Worm (Caenorhabditis elegans) whole organism, early embryonic: ENCODE measurements around the gene Y41D4A.6.
A peak's percentile ranks its signal among the peaks of the same experiment; 100 is the strongest.

ENCODE experiments used
- B0310.2 ChIP-seq: sonication (generic microtip); optimal IDR thresholded peaks from 2 replicates; lab custom pipeline; 2016; ENCODE audit warnings: mild to moderate bottlenecking, missing genetic modification characterization, missing compliant biosample characterization
- F13C5.2 ChIP-seq: sonication (generic microtip); optimal IDR thresholded peaks from 2 replicates; lab custom pipeline; 2017; ENCODE audit warnings: mild to moderate bottlenecking, missing genetic modification characterization, inconsistent platforms, missing compliant biosample characterization
- aly-1 ChIP-seq: sonication (generic microtip); optimal IDR thresholded peaks from 2 replicates; lab custom pipeline; 2016; ENCODE audit warnings: missing genetic modification characterization, missing compliant biosample characterization
- ama-1 ChIP-seq: fragments of 150-350 bp; optimal IDR thresholded peaks from 2 replicates; lab custom pipeline; 2014
- ceh-13 ChIP-seq: fragments of 200-800 bp; sonication (Bioruptor generic); optimal IDR thresholded peaks from 2 replicates; lab custom pipeline; 2018; ENCODE audit warnings: mild to moderate bottlenecking, missing genetic modification characterization, missing compliant biosample characterization
- ceh-36 ChIP-seq: sonication (generic microtip); optimal IDR thresholded peaks from 2 replicates; lab custom pipeline; 2016; ENCODE audit warnings: missing genetic modification characterization, inconsistent platforms, missing compliant biosample characterization
- ets-7 ChIP-seq: sonication (generic microtip); optimal IDR thresholded peaks from 2 replicates; lab custom pipeline; 2016; ENCODE audit warnings: missing genotype, missing genetic modification characterization, missing compliant biosample characterization
- flt-1 ChIP-seq: fragments of 200-800 bp; sonication (Bioruptor generic); IDR thresholded peaks from 2 replicates; pipeline ENCODE4 v1.3.6; 2022; ENCODE audit warnings: missing genetic modification characterization, missing compliant biosample characterization
- hmbx-1 ChIP-seq: sonication (generic microtip); optimal IDR thresholded peaks from 2 replicates; lab custom pipeline; 2016; ENCODE audit warnings: mild to moderate bottlenecking, missing genetic modification characterization, missing compliant biosample characterization
- hmg-4 ChIP-seq: fragments of 200-800 bp; sonication (Bioruptor generic); optimal IDR thresholded peaks from 2 replicates; lab custom pipeline; 2018; ENCODE audit warnings: mild to moderate bottlenecking, missing genetic modification characterization, missing compliant biosample characterization
- hnd-1 ChIP-seq: sonication (generic microtip); optimal IDR thresholded peaks from 2 replicates; lab custom pipeline; 2016; ENCODE audit warnings: missing genetic modification characterization, missing compliant biosample characterization
- pes-1 ChIP-seq: fragments of 200-800 bp; sonication (Bioruptor generic); IDR thresholded peaks from 2 replicates; pipeline ENCODE4 v1.3.6; 2022; ENCODE audit warnings: missing genetic modification reagents, missing genetic modification characterization, missing compliant biosample characterization
- scrt-1 ChIP-seq: fragments of 200-800 bp; sonication (Bioruptor generic); IDR thresholded peaks from 2 replicates; pipeline ENCODE4 v1.3.6; 2022; ENCODE audit warnings: missing genetic modification characterization, missing compliant biosample characterization
- sea-1 ChIP-seq: fragments of 200-800 bp; sonication (Bioruptor generic); conservative IDR thresholded peaks from 2 replicates; pipeline ENCODE4 v1.3.6; 2022; ENCODE audit warnings: missing genetic modification characterization, missing compliant biosample characterization
- tbx-11 ChIP-seq: fragments of 200-800 bp; sonication (Bioruptor generic); IDR thresholded peaks from 2 replicates; pipeline ENCODE4 v1.3.6; 2022; ENCODE audit warnings: missing genetic modification characterization, missing compliant biosample characterization
- tbx-37 ChIP-seq: fragments of 200-800 bp; sonication (Bioruptor generic); conservative IDR thresholded peaks from 2 replicates; pipeline ENCODE4 v1.3.6; 2022; ENCODE audit warnings: missing genetic modification reagents, missing genetic modification characterization, missing compliant biosample characterization
- tra-4 ChIP-seq: sonication (generic microtip); optimal IDR thresholded peaks from 2 replicates; lab custom pipeline; 2017; ENCODE audit warnings: missing genetic modification characterization, missing compliant biosample characterization

The Y41D4A.6 gene

DNA sequence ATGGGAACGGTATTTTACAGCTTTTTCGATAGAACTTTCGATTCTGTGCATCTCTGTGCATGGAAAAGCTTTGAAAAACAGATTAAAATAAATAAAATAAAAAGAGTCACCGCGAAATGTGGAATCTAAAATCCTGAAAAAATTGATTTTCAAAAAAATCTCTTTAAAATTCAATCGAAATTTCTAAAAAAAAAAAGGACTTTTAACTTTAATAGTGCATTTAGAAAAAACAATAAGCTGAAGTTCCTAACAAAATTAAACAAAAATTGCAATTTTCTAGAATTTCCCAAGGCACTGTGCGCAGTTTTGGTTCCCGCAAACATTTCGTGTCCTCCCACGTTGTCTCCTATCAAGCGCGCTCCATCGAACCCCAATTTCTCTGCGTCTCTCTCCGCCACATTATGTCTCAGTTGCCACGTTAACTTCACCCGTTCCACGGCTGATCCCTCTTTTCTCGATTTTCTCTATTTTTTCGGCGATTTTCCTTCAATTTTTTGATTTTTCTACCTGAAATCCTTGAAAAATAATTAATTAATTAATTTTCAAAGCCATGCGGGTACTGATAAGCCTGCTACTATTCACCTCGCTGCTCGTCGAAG is at the start of gene Y41D4A.6, which contains the start of gene Y41D4A.4:
TSS of gene Y41D4A.6 (minus strand) at position 51 of the 599 bp plus-strand sequence.
TSS of gene Y41D4A.4 (plus strand) at position 549 of the 599 bp plus-strand sequence.
- TF ChIP-seq hnd-1 (tag; lab: Kevin White, UChicago) (peak; percentile 44), scrt-1 (no peak), ceh-36 (tag; lab: Kevin White, UChicago) (no peak), tbx-11 (GFP tag; lab: Robert Waterston, UW) (0 out of 2 replicates have a peak, but pooled peaks have one; percentile 20), tra-4 (no peak), ceh-13 (GFP tag; lab: Kevin White, UChicago) (peak; percentile 30), B0310.2 (tag; lab: Kevin White, UChicago) (no peak), tbx-37 (GFP tag; lab: Robert Waterston, UW) (peak; percentile 65), flt-1 (GFP tag; lab: Robert Waterston, UW) (no peak), sea-1 (no peak), F13C5.2 (tag; lab: Kevin White, UChicago) (peak; percentile 65), hmg-4 (peak; percentile 41), ets-7 (peak; percentile 86), pes-1 (GFP tag; lab: Robert Waterston, UW) (peak; percentile 65), aly-1 (tag; lab: Kevin White, UChicago) (no peak), hmbx-1 (tag; lab: Kevin White, UChicago) (peak; percentile 53), ama-1 (lab: Kevin White, UChicago) (no peak)

DNA sequence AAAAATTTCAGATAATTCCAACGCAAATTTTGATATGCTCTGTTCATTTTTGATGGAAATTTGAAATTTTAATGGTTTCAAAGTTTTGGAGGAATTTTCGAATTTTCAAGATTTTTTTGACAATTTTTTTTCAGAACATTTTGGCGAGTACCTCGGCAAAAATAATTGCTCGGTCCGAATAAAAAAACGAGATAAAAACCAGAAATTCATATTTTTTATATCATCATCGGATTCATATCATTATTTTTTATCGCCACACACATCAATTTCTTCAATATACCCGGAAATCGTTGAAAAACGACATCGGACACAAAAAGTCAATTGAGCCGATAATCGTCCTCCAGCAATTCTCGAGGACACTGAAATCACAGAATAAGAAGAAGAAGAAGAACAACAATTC is 46.5 kb upstream of the Y41D4A.6 start:
- TF ChIP-seq F13C5.2 (tag; lab: Kevin White, UChicago): no peak
- no peak for TF ChIP-seq tbx-37 (GFP tag; lab: Robert Waterston, UW)
- no peak for TF ChIP-seq sea-1
- no peak for TF ChIP-seq scrt-1
- no peak for TF ChIP-seq ama-1 (lab: Kevin White, UChicago)
- no peak for TF ChIP-seq pes-1 (GFP tag; lab: Robert Waterston, UW)
- no peak for TF ChIP-seq hnd-1 (tag; lab: Kevin White, UChicago)
- TF ChIP-seq ets-7: no peak
- no peak for TF ChIP-seq hmg-4
- TF ChIP-seq ceh-13 (GFP tag; lab: Kevin White, UChicago): no peak
- TF ChIP-seq B0310.2 (tag; lab: Kevin White, UChicago): no peak
- TF ChIP-seq hmbx-1 (tag; lab: Kevin White, UChicago): no peak
- TF ChIP-seq tra-4: no peak

DNA sequence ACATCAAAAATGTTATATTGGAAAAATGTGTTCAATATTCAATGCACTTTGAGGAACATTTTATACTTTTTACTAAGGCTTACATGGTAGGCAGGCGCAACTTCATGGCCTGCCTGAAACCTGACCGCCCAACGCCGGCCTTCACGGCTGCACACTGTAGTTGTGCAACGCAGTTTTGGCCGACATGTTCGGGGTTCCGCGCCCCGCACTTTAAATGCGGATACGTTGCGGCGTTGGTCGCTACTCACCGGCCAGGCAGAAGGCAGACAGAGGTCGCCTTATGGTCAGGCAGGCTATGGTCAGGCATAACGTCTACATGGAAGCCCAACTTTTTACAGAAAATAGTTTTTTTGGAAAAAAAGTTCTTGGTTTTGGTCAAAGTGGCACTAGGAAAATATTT is 45.4 kb upstream of the Y41D4A.6 start:
- no peak for TF ChIP-seq scrt-1
- TF ChIP-seq F13C5.2 (tag; lab: Kevin White, UChicago): no peak
- TF ChIP-seq B0310.2 (tag; lab: Kevin White, UChicago): no peak
- TF ChIP-seq flt-1 (GFP tag; lab: Robert Waterston, UW): no peak
- TF ChIP-seq tra-4: no peak
- TF ChIP-seq ama-1 (lab: Kevin White, UChicago): no peak
- TF ChIP-seq pes-1 (GFP tag; lab: Robert Waterston, UW): no peak
- TF ChIP-seq ets-7: no peak
- TF ChIP-seq sea-1: no peak

DNA sequence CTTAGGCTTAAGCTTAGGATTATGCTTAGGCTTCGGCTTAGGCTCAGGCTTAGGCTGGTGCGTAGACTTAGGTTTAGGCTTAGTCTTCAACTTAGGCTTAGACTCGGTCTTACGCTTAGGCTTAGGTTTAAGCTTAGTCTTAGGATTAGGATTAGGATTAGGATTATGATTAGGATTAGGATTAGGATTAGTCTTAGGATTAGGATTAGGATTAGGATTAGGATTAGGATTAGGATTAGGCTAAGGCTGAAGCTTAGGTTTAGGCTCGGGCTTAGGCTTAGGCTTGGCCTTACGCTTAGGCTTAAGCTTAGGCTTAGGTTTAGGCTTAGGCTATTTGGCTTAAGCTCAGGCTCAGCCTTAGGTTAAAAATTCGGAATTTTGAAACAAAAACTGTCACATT is 39.9 kb upstream of the Y41D4A.6 start:
- TF ChIP-seq ceh-36 (tag; lab: Kevin White, UChicago) (peak; percentile 96), sea-1 (no peak), tra-4 (no peak)

DNA sequence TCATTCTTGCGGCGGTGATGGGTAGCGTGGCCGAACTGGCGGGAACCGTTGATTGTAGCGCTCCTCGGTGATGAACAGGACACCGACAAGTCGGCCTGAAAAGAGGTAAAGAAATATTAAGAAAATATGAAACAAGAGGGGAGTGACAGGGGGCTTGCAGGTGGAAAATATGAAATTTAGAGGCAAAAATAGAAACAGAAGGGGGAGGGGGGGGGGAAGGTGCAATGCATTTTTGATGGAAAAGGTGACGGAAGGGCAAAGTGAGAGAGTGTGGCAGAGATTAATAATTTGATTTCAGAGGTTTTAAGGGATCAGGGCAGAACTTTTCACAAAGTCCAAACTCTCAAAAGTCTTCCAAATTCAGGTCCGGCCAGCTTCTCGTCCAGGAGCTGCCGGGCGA is 36.3 kb upstream of the Y41D4A.6 start, which contains the start of gene frpr-19:
TSS of gene frpr-19 (minus strand) at position 101 of the 400 bp plus-strand sequence.
- no peak for TF ChIP-seq tra-4
- no peak for TF ChIP-seq hnd-1 (tag; lab: Kevin White, UChicago)
- no peak for TF ChIP-seq pes-1 (GFP tag; lab: Robert Waterston, UW)
- TF ChIP-seq sea-1: no peak
- no peak for TF ChIP-seq hmg-4
- no peak for TF ChIP-seq hmbx-1 (tag; lab: Kevin White, UChicago)
- TF ChIP-seq tbx-11 (GFP tag; lab: Robert Waterston, UW): no peak
- TF ChIP-seq ama-1 (lab: Kevin White, UChicago): no peak
- no peak for TF ChIP-seq aly-1 (tag; lab: Kevin White, UChicago)
- TF ChIP-seq B0310.2 (tag; lab: Kevin White, UChicago): no peak
- TF ChIP-seq scrt-1: no peak
- TF ChIP-seq F13C5.2 (tag; lab: Kevin White, UChicago): no peak
- TF ChIP-seq flt-1 (GFP tag; lab: Robert Waterston, UW): no peak
- no peak for TF ChIP-seq tbx-37 (GFP tag; lab: Robert Waterston, UW)
- no peak for TF ChIP-seq ceh-13 (GFP tag; lab: Kevin White, UChicago)
- TF ChIP-seq ets-7: no peak
- TF ChIP-seq ceh-36 (tag; lab: Kevin White, UChicago): no peak

DNA sequence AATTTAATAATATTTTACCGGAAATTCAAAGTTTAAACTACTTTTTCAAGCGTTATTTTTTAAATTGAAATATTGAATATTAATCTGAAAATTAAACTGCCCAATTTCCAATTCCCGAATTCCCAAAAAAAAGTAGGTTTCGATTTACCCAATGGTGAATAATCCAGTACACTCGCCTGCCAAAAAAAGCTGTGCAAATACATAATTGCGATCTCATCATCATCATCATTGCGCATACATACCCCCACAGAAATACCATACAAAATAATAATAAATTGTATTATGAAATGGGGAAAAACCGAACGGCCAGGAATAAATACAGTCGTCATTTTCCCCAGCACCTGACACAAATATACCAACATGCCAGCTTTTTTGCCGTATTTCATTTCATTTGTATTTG is 26.5 kb upstream of the Y41D4A.6 start, which contains the start of gene Y41D4A.1:
TSS of gene Y41D4A.1 (plus strand) at position 301 of the 400 bp plus-strand sequence.
- TF ChIP-seq tbx-11 (GFP tag; lab: Robert Waterston, UW) (no peak), scrt-1 (no peak), sea-1 (no peak), B0310.2 (tag; lab: Kevin White, UChicago) (no peak), F13C5.2 (tag; lab: Kevin White, UChicago) (no peak), ama-1 (lab: Kevin White, UChicago) (no peak), ceh-36 (tag; lab: Kevin White, UChicago) (no peak), tra-4 (no peak), hmg-4 (no peak), flt-1 (GFP tag; lab: Robert Waterston, UW) (no peak), ceh-13 (GFP tag; lab: Kevin White, UChicago) (no peak), hnd-1 (tag; lab: Kevin White, UChicago) (no peak), aly-1 (tag; lab: Kevin White, UChicago) (no peak), pes-1 (GFP tag; lab: Robert Waterston, UW) (no peak), hmbx-1 (tag; lab: Kevin White, UChicago) (no peak), tbx-37 (GFP tag; lab: Robert Waterston, UW) (no peak), ets-7 (no peak)

DNA sequence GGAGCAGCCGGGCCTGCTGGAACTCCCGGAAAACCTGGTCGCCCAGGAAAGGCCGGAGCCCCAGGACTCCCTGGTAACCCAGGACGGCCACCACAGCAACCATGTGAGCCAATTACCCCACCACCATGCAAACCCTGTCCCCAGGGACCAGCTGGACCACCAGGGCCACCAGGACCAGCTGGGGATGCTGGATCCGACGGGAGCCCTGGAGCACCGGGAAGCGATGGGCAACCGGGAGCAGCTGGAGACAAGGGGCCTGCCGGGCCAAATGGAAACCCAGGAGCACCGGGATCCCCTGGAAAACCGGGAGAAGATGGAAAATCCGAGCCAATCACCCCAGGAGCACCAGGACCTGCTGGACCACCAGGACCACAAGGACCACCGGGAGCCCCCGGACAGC is 23.8 kb upstream of the Y41D4A.6 start:
- TF ChIP-seq tbx-37 (GFP tag; lab: Robert Waterston, UW) (no peak), aly-1 (tag; lab: Kevin White, UChicago) (peak; percentile 75), ama-1 (lab: Kevin White, UChicago) (no peak), hmbx-1 (tag; lab: Kevin White, UChicago) (no peak), F13C5.2 (tag; lab: Kevin White, UChicago) (no peak), ceh-13 (GFP tag; lab: Kevin White, UChicago) (no peak), scrt-1 (no peak), hmg-4 (peak; percentile 47), tra-4 (no peak), tbx-11 (GFP tag; lab: Robert Waterston, UW) (no peak)
